Fruit fly (Drosophila melanogaster) whole organism, prepupa: ENCODE results near the gene Spase25.

ENCODE experiments used
- CG10631 ChIP-seq: fragments of 200-800 bp; sonication (Bioruptor generic); optimal IDR thresholded peaks from 2 replicates; lab custom pipeline; 2016; ENCODE audit warnings: missing biosample characterization, missing genetic modification characterization
- CG10669 ChIP-seq: fragments of 200-800 bp; sonication (Bioruptor generic); optimal IDR thresholded peaks from 3 replicates; lab custom pipeline; 2018; ENCODE audit warnings: missing biosample characterization, mild to moderate bottlenecking, missing genetic modification characterization, moderate library complexity
- CG11294 ChIP-seq: fragments of 200-800 bp; sonication (Bioruptor generic); IDR thresholded peaks from 2 replicates; pipeline ENCODE4 v1.3.6; 2022; ENCODE audit warnings: missing biosample characterization, missing genetic modification characterization
- CG11902 ChIP-seq: fragments of 200-800 bp; sonication (Bioruptor generic); optimal IDR thresholded peaks from 3 replicates; lab custom pipeline; 2016; ENCODE audit warnings: missing biosample characterization, missing genetic modification characterization
- CG15336 ChIP-seq: fragments of 200-800 bp; sonication (Bioruptor generic); IDR thresholded peaks from 2 replicates; pipeline ENCODE4 v1.3.6; 2022; ENCODE audit warnings: missing biosample characterization, missing genetic modification characterization
- CG1621 ChIP-seq: fragments of 200-800 bp; sonication (Bioruptor generic); optimal IDR thresholded peaks from 3 replicates; lab custom pipeline; 2018; ENCODE audit warnings: missing biosample characterization, mild to moderate bottlenecking, missing genetic modification characterization
- CG3032 ChIP-seq: fragments of 200-800 bp; optimal IDR thresholded peaks from 2 replicates; lab custom pipeline; 2019; ENCODE audit warnings: missing biosample characterization, mild to moderate bottlenecking, missing genetic modification characterization, moderate library complexity
- CG31627 ChIP-seq: fragments of 200-800 bp; sonication (Bioruptor generic); optimal IDR thresholded peaks from 3 replicates; lab custom pipeline; 2016; ENCODE audit warnings: missing biosample characterization, missing genetic modification characterization
- CG32006 ChIP-seq: fragments of 200-800 bp; sonication (Bioruptor generic); optimal IDR thresholded peaks from 3 replicates; lab custom pipeline; 2017; ENCODE audit warnings: missing biosample characterization, mild to moderate bottlenecking, missing genetic modification characterization
- CG34406 ChIP-seq: fragments of 200-800 bp; sonication (Bioruptor generic); optimal IDR thresholded peaks from 3 replicates; lab custom pipeline; 2016; ENCODE audit warnings: missing biosample characterization, missing genetic modification characterization
- CG3919 ChIP-seq: fragments of 200-800 bp; sonication (Bioruptor generic); optimal IDR thresholded peaks from 3 replicates; lab custom pipeline; 2016; ENCODE audit warnings: missing biosample characterization, missing genetic modification characterization
- CG4318 ChIP-seq: fragments of 200-800 bp; sonication (Bioruptor generic); optimal IDR thresholded peaks from 3 replicates; lab custom pipeline; 2017; ENCODE audit warnings: missing biosample characterization, mild to moderate bottlenecking, missing genetic modification characterization
- CG6163 ChIP-seq: fragments of 200-800 bp; sonication (Bioruptor generic); IDR thresholded peaks from 3 replicates; pipeline ENCODE4 v1.3.6; 2022; ENCODE audit warnings: missing biosample characterization, missing genetic modification characterization
- CG6276 ChIP-seq: fragments of 200-800 bp; sonication (Bioruptor generic); optimal IDR thresholded peaks from 2 replicates; lab custom pipeline; 2017; ENCODE audit warnings: missing biosample characterization, mild to moderate bottlenecking, missing genetic modification characterization
- CG6792 ChIP-seq: fragments of 200-800 bp; sonication (Bioruptor generic); optimal IDR thresholded peaks from 3 replicates; lab custom pipeline; 2016; ENCODE audit warnings: missing biosample characterization, missing genetic modification characterization
- CG6854 ChIP-seq: fragments of 200-800 bp; sonication (Bioruptor generic); optimal IDR thresholded peaks from 2 replicates; lab custom pipeline; 2017; ENCODE audit warnings: missing biosample characterization, mild to moderate bottlenecking, missing genetic modification characterization
- CG7368 ChIP-seq: fragments of 200-800 bp; sonication (Bioruptor generic); optimal IDR thresholded peaks from 3 replicates; lab custom pipeline; 2016; ENCODE audit warnings: missing biosample characterization, missing genetic modification characterization
- CG8119 ChIP-seq: fragments of 200-800 bp; sonication (Bioruptor generic); IDR thresholded peaks from 3 replicates; pipeline ENCODE4 v1.3.6; 2022; ENCODE audit warnings: missing biosample characterization, missing genetic modification characterization
- CG8319 ChIP-seq: fragments of 200-800 bp; sonication (Bioruptor generic); optimal IDR thresholded peaks from 3 replicates; lab custom pipeline; 2016; ENCODE audit warnings: missing biosample characterization, missing genetic modification characterization
- CG8632 ChIP-seq: fragments of 200-800 bp; sonication (Bioruptor generic); optimal IDR thresholded peaks from 3 replicates; lab custom pipeline; 2016; ENCODE audit warnings: missing biosample characterization, missing genetic modification characterization
- CG9139 ChIP-seq: fragments of 200-800 bp; sonication (Bioruptor generic); optimal IDR thresholded peaks from 3 replicates; lab custom pipeline; 2017; ENCODE audit warnings: missing biosample characterization, mild to moderate bottlenecking, missing genetic modification characterization
- Eip75B ChIP-seq: fragments of 200-800 bp; sonication (Bioruptor generic); optimal IDR thresholded peaks from 3 replicates; lab custom pipeline; 2016; ENCODE audit warnings: missing biosample characterization, missing genetic modification characterization
- Eip78C ChIP-seq: fragments of 200-800 bp; sonication (Bioruptor generic); peaks from one replicate; lab custom pipeline; 2016; ENCODE audit warnings: missing biosample characterization, missing genetic modification characterization
- Eip93F ChIP-seq: fragments of 200-800 bp; sonication (Bioruptor generic); optimal IDR thresholded peaks from 2 replicates; lab custom pipeline; 2016; ENCODE audit warnings: missing biosample characterization, mild to moderate bottlenecking, missing genetic modification characterization
- Ets96B ChIP-seq: fragments of 200-800 bp; optimal IDR thresholded peaks from 2 replicates; lab custom pipeline; 2019; ENCODE audit warnings: missing biosample characterization, mild to moderate bottlenecking, missing genetic modification characterization, moderate library complexity
- Hr4 ChIP-seq: fragments of 200-800 bp; sonication (Bioruptor generic); optimal IDR thresholded peaks from 3 replicates; lab custom pipeline; 2016; ENCODE audit warnings: missing biosample characterization, missing genetic modification characterization
- Lpt ChIP-seq: fragments of 200-800 bp; sonication (Bioruptor generic); optimal IDR thresholded peaks from 3 replicates; lab custom pipeline; 2016; ENCODE audit warnings: missing biosample characterization, missing genetic modification characterization
- Met ChIP-seq: fragments of 200-800 bp; sonication (Bioruptor generic); optimal IDR thresholded peaks from 3 replicates; lab custom pipeline; 2016; ENCODE audit warnings: missing biosample characterization, missing genetic modification characterization
- OdsH ChIP-seq: fragments of 200-800 bp; sonication (Bioruptor generic); optimal IDR thresholded peaks from 3 replicates; lab custom pipeline; 2016; ENCODE audit warnings: missing biosample characterization, missing genetic modification characterization
- Smox ChIP-seq: fragments of 200-800 bp; sonication (Bioruptor generic); optimal IDR thresholded peaks from 3 replicates; lab custom pipeline; 2016; ENCODE audit warnings: missing biosample characterization, missing genetic modification characterization
- Sox102F ChIP-seq: fragments of 200-800 bp; sonication (Bioruptor generic); optimal IDR thresholded peaks from 2 replicates; lab custom pipeline; 2016; ENCODE audit warnings: missing biosample characterization, mild to moderate bottlenecking, missing genetic modification characterization
- Sox15 ChIP-seq: fragments of 200-800 bp; sonication (Bioruptor generic); optimal IDR thresholded peaks from 3 replicates; lab custom pipeline; 2016; ENCODE audit warnings: missing biosample characterization, missing genetic modification characterization
- acj6 ChIP-seq: fragments of 200-800 bp; sonication (Bioruptor generic); optimal IDR thresholded peaks from 3 replicates; lab custom pipeline; 2016; ENCODE audit warnings: missing biosample characterization, missing genetic modification characterization
- dac ChIP-seq: fragments of 200-800 bp; sonication (Bioruptor generic); optimal IDR thresholded peaks from 2 replicates; lab custom pipeline; 2017; ENCODE audit warnings: missing biosample characterization, mild to moderate bottlenecking, missing genetic modification characterization
- dsx ChIP-seq: fragments of 200-800 bp; optimal IDR thresholded peaks from 3 replicates; lab custom pipeline; 2019; ENCODE audit warnings: missing biosample characterization, mild to moderate bottlenecking, missing genetic modification characterization, moderate library complexity; ENCODE audit not compliant: poor library complexity, severe bottlenecking
- eg ChIP-seq: fragments of 200-800 bp; sonication (Bioruptor generic); IDR thresholded peaks from 3 replicates; pipeline ENCODE4 v1.3.6; 2022; ENCODE audit warnings: missing biosample characterization, missing genetic modification characterization
- esn ChIP-seq: fragments of 200-800 bp; sonication (Bioruptor generic); optimal IDR thresholded peaks from 2 replicates; lab custom pipeline; 2016; ENCODE audit warnings: missing biosample characterization, mild to moderate bottlenecking, missing genetic modification characterization, moderate library complexity
- fd85E ChIP-seq: fragments of 200-800 bp; sonication (Bioruptor generic); optimal IDR thresholded peaks from 3 replicates; lab custom pipeline; 2016; ENCODE audit warnings: missing biosample characterization, missing genetic modification characterization
- fkh ChIP-seq: fragments of 200-800 bp; sonication (Bioruptor generic); optimal IDR thresholded peaks from 3 replicates; lab custom pipeline; 2017; ENCODE audit warnings: missing biosample characterization, mild to moderate bottlenecking, missing genetic modification characterization, moderate library complexity
- lz ChIP-seq: fragments of 200-800 bp; sonication (Bioruptor generic); optimal IDR thresholded peaks from 3 replicates; lab custom pipeline; 2016; ENCODE audit warnings: missing biosample characterization, missing genetic modification characterization
- net ChIP-seq: fragments of 200-800 bp; sonication (Bioruptor generic); optimal IDR thresholded peaks from 3 replicates; lab custom pipeline; 2016; ENCODE audit warnings: missing biosample characterization, missing genetic modification characterization
- pdm3 ChIP-seq: fragments of 200-800 bp; sonication (Bioruptor generic); optimal IDR thresholded peaks from 3 replicates; lab custom pipeline; 2016; ENCODE audit warnings: missing biosample characterization, missing genetic modification characterization
- salr ChIP-seq, 2 experiments: fragments of 200-800 bp; sonication (Bioruptor generic); optimal IDR thresholded peaks; 3 replicates each; lab custom pipeline; 2016 to 2018; ENCODE audit warnings: missing biosample characterization in 2 of 2, missing genetic modification characterization in 2 of 2, mild to moderate bottlenecking in 1 of 2
- spab ChIP-seq: fragments of 200-800 bp; sonication (Bioruptor generic); optimal IDR thresholded peaks from 2 replicates; lab custom pipeline; 2017; ENCODE audit warnings: missing biosample characterization, mild to moderate bottlenecking, missing genetic modification characterization, missing genetic modification reagents
- ss ChIP-seq, 2 experiments: fragments of 200-800 bp; sonication (Bioruptor generic); optimal IDR thresholded peaks; 2 replicates in 1 of 2; 3 replicates in 1 of 2; lab custom pipeline; 2017 to 2018; ENCODE audit warnings: mild to moderate bottlenecking in 2 of 2, missing biosample characterization in 2 of 2, missing genetic modification characterization in 2 of 2, moderate library complexity in 1 of 2
- svp ChIP-seq: fragments of 200-800 bp; sonication (Bioruptor generic); peaks from one replicate; lab custom pipeline; 2016; ENCODE audit warnings: missing biosample characterization, missing genetic modification characterization
- vri ChIP-seq: fragments of 200-800 bp; sonication (Bioruptor generic); optimal IDR thresholded peaks from 3 replicates; lab custom pipeline; 2016; ENCODE audit warnings: missing biosample characterization, mild to moderate bottlenecking, missing genetic modification characterization

Spase25 gene

dm6 chrX:11451027-11451572 lies 34.0 kb upstream of the Spase25 start (continued):
- TF ChIP-seq CG6163 (GFP tag; lab: Robert Waterston, UW) (peak; percentile 59; the same call in 2 of the 3 replicates), dsx (GFP tag; lab: Kevin White, UChicago) (no peak), dac (peak; percentile 52), eg (GFP tag; lab: Robert Waterston, UW) (peak; percentile 86), net (GFP tag; lab: Kevin White, UChicago) (peak; percentile 35), OdsH (GFP tag; lab: Kevin White, UChicago) (peak; percentile 66), vri (GFP tag; lab: Kevin White, UChicago) (no peak), CG8119 (GFP tag; lab: Robert Waterston, UW) (peak; percentile 73; the same call in 2 of the 3 replicates), svp (peak; percentile 67), CG11902 (GFP tag; lab: Kevin White, UChicago) (no peak), Met (GFP tag; lab: Kevin White, UChicago) (peak; percentile 28), CG8319 (GFP tag; lab: Kevin White, UChicago) (no peak), CG3032 (tag; lab: Kevin White, UChicago) (no peak), ss (GFP tag; optimal IDR thresholded peaks at IDR 0.05; lab: Kevin White, UChicago) (no peak), CG1621 (tag; lab: Kevin White, UChicago) (no peak), CG31627 (peak; percentile 23), spab (GFP tag; lab: Kevin White, UChicago) (no peak), CG6792 (GFP tag; lab: Kevin White, UChicago) (no peak), CG11294 (GFP tag; lab: Robert Waterston, UW) (peak; percentile 39; the same call in 1 of the 2 replicates), CG32006 (GFP tag; lab: Kevin White, UChicago) (peak; percentile 59), Sox15 (GFP tag; lab: Kevin White, UChicago) (no peak), Smox (GFP tag; lab: Kevin White, UChicago) (peak; percentile 9), Ets96B (tag; lab: Kevin White, UChicago) (no peak), CG15336 (peak; percentile 72), CG6854 (no peak), CG10631 (GFP tag; lab: Kevin White, UChicago) (peak; percentile 8)
- TF ChIP-seq, all 60 proteins: peak for 31

- TF ChIP-seq pdm3 (GFP tag; lab: Kevin White, UChicago) (no peak), CG32006 (GFP tag; lab: Kevin White, UChicago) (no peak), CG15336 (peak; percentile 50), spab (GFP tag; lab: Kevin White, UChicago) (no peak), Eip93F (GFP tag; lab: Kevin White, UChicago) (no peak), CG7368 (GFP tag; lab: Kevin White, UChicago) (no peak), CG6276 (GFP tag; lab: Kevin White, UChicago) (peak; percentile 15), fd85E (GFP tag; lab: Kevin White, UChicago) (no peak), esn (GFP tag; lab: Kevin White, UChicago) (peak; percentile 29), salr (GFP tag; optimal IDR thresholded peaks at IDR 0.05; lab: Kevin White, UChicago) (no peak), CG6854 (no peak), OdsH (GFP tag; lab: Kevin White, UChicago) (no peak), CG8119 (GFP tag; lab: Robert Waterston, UW) (peak; percentile 34; the same call in 2 of the 3 replicates), CG1621 (tag; lab: Kevin White, UChicago) (no peak), CG4318 (no peak), fkh (GFP tag; lab: Kevin White, UChicago) (no peak), dac (no peak), Sox102F (GFP tag; lab: Kevin White, UChicago) (peak; percentile 24), Lpt (GFP tag; lab: Kevin White, UChicago) (no peak), eg (GFP tag; lab: Robert Waterston, UW) (peak; percentile 35; the same call in 2 of the 3 replicates), ss (GFP tag; optimal IDR thresholded peaks at IDR 0.05; lab: Kevin White, UChicago) (no peak), Eip75B (GFP tag; lab: Kevin White, UChicago) (no peak), CG3919 (no peak), Ets96B (tag; lab: Kevin White, UChicago) (no peak), CG6792 (GFP tag; lab: Kevin White, UChicago) (no peak), Eip78C (GFP tag; lab: Kevin White, UChicago) (peak; percentile 45), CG6163 (GFP tag; lab: Robert Waterston, UW) (peak; percentile 49; the same call in 2 of the 3 replicates), CG8632 (GFP tag; lab: Kevin White, UChicago) (peak; percentile 18), Hr4 (GFP tag; lab: Kevin White, UChicago) (peak; percentile 24), CG9139 (GFP tag; lab: Kevin White, UChicago) (no peak), lz (GFP tag; lab: Kevin White, UChicago) (no peak), svp (peak; percentile 46), CG10669 (GFP tag; lab: Kevin White, UChicago) (no peak), acj6 (peak; percentile 7), CG34406 (GFP tag; lab: Kevin White, UChicago) (no peak), CG11902 (GFP tag; lab: Kevin White, UChicago) (no peak), CG3032 (tag; lab: Kevin White, UChicago) (no peak), Met (GFP tag; lab: Kevin White, UChicago) (peak; percentile 11)
- TF ChIP-seq, all 60 proteins: peak for 13
Observed at dm6 chrX:11451630-11452029, 33.4 kb upstream of the Spase25 start.
